Fruit fly (Drosophila melanogaster) whole organism, embryonic: ENCODE measurements around the gene Hacd1.

Experiments used
- Ada2b ChIP-seq: fragments of 200-800 bp; sonication (Bioruptor generic); IDR thresholded peaks from 2 replicates; pipeline ENCODE4 v1.3.6; 2022; ENCODE audit warnings: missing biosample characterization, missing genetic modification characterization
- Atf-2 ChIP-seq: fragments of 200-800 bp; sonication (Bioruptor generic); optimal IDR thresholded peaks from 2 replicates; lab custom pipeline; 2016; ENCODE audit warnings: missing biosample characterization, missing genetic modification characterization
- Bdp1 ChIP-seq: fragments of 200-800 bp; sonication (Bioruptor generic); optimal IDR thresholded peaks from 3 replicates; lab custom pipeline; 2016; ENCODE audit warnings: missing biosample characterization, missing genetic modification characterization
- CG10209 ChIP-seq: fragments of 200-800 bp; sonication (Bioruptor generic); optimal IDR thresholded peaks from 3 replicates; lab custom pipeline; 2017; ENCODE audit warnings: missing biosample characterization, mild to moderate bottlenecking, missing genetic modification characterization, missing genetic modification reagents
- CG10274 ChIP-seq: fragments of 200-800 bp; sonication (Bioruptor generic); optimal IDR thresholded peaks from 3 replicates; lab custom pipeline; 2017; ENCODE audit warnings: missing biosample characterization, mild to moderate bottlenecking, missing genetic modification characterization
- CG12236 ChIP-seq: fragments of 200-800 bp; sonication (Bioruptor generic); optimal IDR thresholded peaks from 2 replicates; lab custom pipeline; 2016; ENCODE audit warnings: missing biosample characterization, missing genetic modification characterization
- CG12744 ChIP-seq: fragments of 200-800 bp; sonication (Bioruptor generic); optimal IDR thresholded peaks from 2 replicates; lab custom pipeline; 2016; ENCODE audit warnings: missing biosample characterization, missing genetic modification characterization
- CG14441 ChIP-seq: fragments of 200-800 bp; sonication (Bioruptor generic); IDR thresholded peaks from 2 replicates; pipeline ENCODE4 v1.3.6; 2022; ENCODE audit warnings: missing biosample characterization, missing genetic modification characterization
- CG14667 ChIP-seq: fragments of 200-800 bp; sonication (Bioruptor generic); IDR thresholded peaks from 2 replicates; pipeline ENCODE4 v1.3.6; 2022; ENCODE audit warnings: missing biosample characterization, missing genetic modification characterization
- CG14710 ChIP-seq: fragments of 200-800 bp; sonication (Bioruptor generic); optimal IDR thresholded peaks from 3 replicates; lab custom pipeline; 2019; ENCODE audit warnings: missing biosample characterization, mild to moderate bottlenecking, missing genetic modification characterization, moderate library complexity
- CG15696 ChIP-seq: fragments of 200-800 bp; sonication (Bioruptor generic); optimal IDR thresholded peaks from 2 replicates; lab custom pipeline; 2019; ENCODE audit warnings: missing biosample characterization, mild to moderate bottlenecking, missing genetic modification characterization, moderate library complexity
- CG18011 ChIP-seq: fragments of 200-800 bp; sonication (Bioruptor generic); optimal IDR thresholded peaks from 2 replicates; lab custom pipeline; 2017; ENCODE audit warnings: missing biosample characterization, missing genetic modification characterization, mild to moderate bottlenecking, moderate library complexity, missing genotype
- CG18619 ChIP-seq: fragments of 200-800 bp; sonication (Bioruptor generic); optimal IDR thresholded peaks from 3 replicates; lab custom pipeline; 2017; ENCODE audit warnings: missing biosample characterization, mild to moderate bottlenecking, missing genetic modification characterization
- CG2116 ChIP-seq: fragments of 200-800 bp; sonication (Bioruptor generic); optimal IDR thresholded peaks from 3 replicates; lab custom pipeline; 2018; ENCODE audit warnings: missing biosample characterization, mild to moderate bottlenecking, missing genetic modification characterization
- CG2129 ChIP-seq: fragments of 200-800 bp; sonication (Bioruptor generic); IDR thresholded peaks from 2 replicates; pipeline ENCODE4 v1.3.6; 2022; ENCODE audit warnings: missing biosample characterization, missing genetic modification characterization; ENCODE audit not compliant: partially characterized antibody
- CG30020 ChIP-seq: fragments of 200-800 bp; optimal IDR thresholded peaks from 2 replicates; lab custom pipeline; 2019; ENCODE audit warnings: missing biosample characterization, mild to moderate bottlenecking, missing genetic modification characterization, moderate library complexity
- CG3847 ChIP-seq: fragments of 200-800 bp; sonication (Bioruptor generic); IDR thresholded peaks from 2 replicates; pipeline ENCODE4 v1.3.6; 2022; ENCODE audit warnings: missing biosample characterization, missing genetic modification characterization
- CG4424 ChIP-seq: fragments of 200-800 bp; sonication (Bioruptor generic); optimal IDR thresholded peaks from 3 replicates; lab custom pipeline; 2016; ENCODE audit warnings: missing biosample characterization, missing genetic modification characterization
- CG6654 ChIP-seq: fragments of 200-800 bp; sonication (Bioruptor generic); optimal IDR thresholded peaks from 2 replicates; lab custom pipeline; 2017; ENCODE audit warnings: missing biosample characterization, mild to moderate bottlenecking, missing genetic modification characterization
- CG6689 ChIP-seq: fragments of 200-800 bp; sonication (Bioruptor generic); IDR thresholded peaks from 2 replicates; pipeline ENCODE4 v1.3.6; 2022; ENCODE audit warnings: missing biosample characterization, missing genetic modification characterization
- CG9797 ChIP-seq: fragments of 200-800 bp; sonication (Bioruptor generic); optimal IDR thresholded peaks from 3 replicates; lab custom pipeline; 2018; ENCODE audit warnings: missing biosample characterization, mild to moderate bottlenecking, missing genetic modification characterization
- E2f1 ChIP-seq: fragments of 200-800 bp; sonication (Bioruptor generic); IDR thresholded peaks from 2 replicates; pipeline ENCODE4 v1.3.6; 2022; ENCODE audit warnings: missing biosample characterization, missing genetic modification characterization
- E2f2 ChIP-seq: fragments of 200-800 bp; sonication (Bioruptor generic); IDR thresholded peaks from 2 replicates; pipeline ENCODE4 v1.3.6; 2022; ENCODE audit warnings: missing biosample characterization, missing genetic modification characterization
- Eip74EF ChIP-seq, 2 experiments: fragments of 200-800 bp in 1 of 2; fragments of >200 bp in 1 of 2; sonication (Bioruptor generic) in 1 of 2; optimal IDR thresholded peaks; 2 replicates each; lab custom pipeline; 2017 to 2019; ENCODE audit warnings: missing biosample characterization in 2 of 2, missing genetic modification characterization in 2 of 2, mild to moderate bottlenecking in 1 of 2, moderate library complexity in 1 of 2
- HLHmδ ChIP-seq: fragments of 200-800 bp; sonication (Bioruptor generic); optimal IDR thresholded peaks from 2 replicates; lab custom pipeline; 2018; ENCODE audit warnings: missing biosample characterization, mild to moderate bottlenecking, missing genetic modification characterization, moderate library complexity
- Hand ChIP-seq: fragments of 200-800 bp; sonication (Bioruptor generic); optimal IDR thresholded peaks from 2 replicates; lab custom pipeline; 2017; ENCODE audit warnings: mild to moderate bottlenecking, missing biosample characterization, missing genetic modification reagents, missing genetic modification characterization
- MTF-1 ChIP-seq: fragments of 200-800 bp; sonication (Bioruptor generic); optimal IDR thresholded peaks from 2 replicates; lab custom pipeline; 2018; ENCODE audit warnings: missing biosample characterization, mild to moderate bottlenecking, missing genetic modification characterization, borderline replicate concordance
- Mrtf ChIP-seq: fragments of 200-800 bp; sonication (Bioruptor generic); IDR thresholded peaks from 3 replicates; pipeline ENCODE4 v1.3.6; 2022; ENCODE audit warnings: missing biosample characterization, missing genetic modification characterization
- Neu2 ChIP-seq: fragments of 200-800 bp; sonication (Bioruptor generic); optimal IDR thresholded peaks from 3 replicates; lab custom pipeline; 2016; ENCODE audit warnings: missing biosample characterization, missing genetic modification characterization, borderline replicate concordance
- ara ChIP-seq: fragments of 200-800 bp; sonication (Bioruptor generic); IDR thresholded peaks from 2 replicates; pipeline ENCODE4 v1.3.6; 2022; ENCODE audit warnings: missing biosample characterization, missing genetic modification characterization
- bsh ChIP-seq, 2 experiments: fragments of 200-800 bp; sonication (Bioruptor generic); optimal IDR thresholded peaks; 2 replicates each; lab custom pipeline; 2017 to 2018; ENCODE audit warnings: mild to moderate bottlenecking in 2 of 2, missing biosample characterization in 2 of 2, missing genetic modification characterization in 2 of 2, moderate library complexity in 1 of 2
- ci ChIP-seq: fragments of 200-800 bp; sonication (Bioruptor generic); IDR thresholded peaks from 3 replicates; pipeline ENCODE4 v1.3.6; 2022; ENCODE audit warnings: missing biosample characterization, missing genetic modification characterization
- crc ChIP-seq: fragments of 200-800 bp; sonication (Bioruptor generic); optimal IDR thresholded peaks from 2 replicates; lab custom pipeline; 2016; ENCODE audit warnings: missing biosample characterization, missing genetic modification characterization
- dimm ChIP-seq: fragments of 200-800 bp; sonication (Bioruptor generic); IDR thresholded peaks from 2 replicates; pipeline ENCODE4 v1.3.6; 2022; ENCODE audit warnings: missing biosample characterization, missing genetic modification characterization
- gcm ChIP-seq: fragments of 200-800 bp; sonication (Bioruptor generic); optimal IDR thresholded peaks from 2 replicates; lab custom pipeline; 2019; ENCODE audit warnings: missing biosample characterization, mild to moderate bottlenecking, missing genetic modification characterization, moderate library complexity
- her ChIP-seq: fragments of 200-800 bp; sonication (Bioruptor generic); optimal IDR thresholded peaks from 2 replicates; lab custom pipeline; 2016; ENCODE audit warnings: missing biosample characterization, missing genetic modification characterization
- kay ChIP-seq: fragments of 200-800 bp; sonication (Bioruptor generic); optimal IDR thresholded peaks from 2 replicates; lab custom pipeline; 2016; ENCODE audit warnings: missing biosample characterization, missing genetic modification characterization
- knrl ChIP-seq: fragments of 200-800 bp; sonication (Bioruptor generic); IDR thresholded peaks from 3 replicates; pipeline ENCODE4 v1.3.6; 2022; ENCODE audit warnings: missing biosample characterization, missing genetic modification characterization; ENCODE audit not compliant: partially characterized antibody
- lmd ChIP-seq: fragments of 200-800 bp; sonication (Bioruptor generic); IDR thresholded peaks from 2 replicates; pipeline ENCODE4 v1.3.6; 2022; ENCODE audit warnings: missing biosample characterization, missing genetic modification characterization
- nerfin-1 ChIP-seq: fragments of 200-800 bp; sonication (Bioruptor generic); optimal IDR thresholded peaks from 3 replicates; lab custom pipeline; 2019; ENCODE audit warnings: missing biosample characterization, mild to moderate bottlenecking, missing genetic modification characterization, moderate library complexity
- pho ChIP-seq: fragments of 200-800 bp; sonication (Bioruptor generic); optimal IDR thresholded peaks from 2 replicates; lab custom pipeline; 2016; ENCODE audit warnings: missing biosample characterization, missing genetic modification characterization
- phol ChIP-seq: fragments of 200-800 bp; sonication (Bioruptor generic); optimal IDR thresholded peaks from 3 replicates; lab custom pipeline; 2018; ENCODE audit warnings: missing biosample characterization, mild to moderate bottlenecking, missing genetic modification characterization, moderate library complexity
- pum ChIP-seq: fragments of 200-800 bp; sonication (Bioruptor generic); optimal IDR thresholded peaks from 2 replicates; lab custom pipeline; 2016; ENCODE audit warnings: missing biosample characterization, missing genetic modification characterization
- sens-2 ChIP-seq: fragments of 200-800 bp; sonication (Bioruptor generic); IDR thresholded peaks from 2 replicates; pipeline ENCODE4 v1.3.6; 2022; ENCODE audit warnings: missing biosample characterization, missing genetic modification characterization
- shn ChIP-seq: fragments of 200-800 bp; sonication (Bioruptor generic); optimal IDR thresholded peaks from 3 replicates; lab custom pipeline; 2016; ENCODE audit warnings: missing biosample characterization, missing genetic modification characterization
- sna ChIP-seq: fragments of 200-800 bp; sonication (Bioruptor generic); IDR thresholded peaks from 2 replicates; pipeline ENCODE4 v1.3.6; 2022; ENCODE audit warnings: missing biosample characterization, missing genetic modification characterization; ENCODE audit not compliant: partially characterized antibody
- trh ChIP-seq: fragments of 200-800 bp; sonication (Bioruptor generic); optimal IDR thresholded peaks from 2 replicates; lab custom pipeline; 2016; ENCODE audit warnings: missing biosample characterization, missing genetic modification characterization
- twi ChIP-seq: fragments of 200-800 bp; optimal IDR thresholded peaks from 2 replicates; lab custom pipeline; 2019; ENCODE audit warnings: missing biosample characterization, mild to moderate bottlenecking, missing genetic modification characterization, moderate library complexity
- yki ChIP-seq: fragments of >200 bp; optimal IDR thresholded peaks from 3 replicates; lab custom pipeline; 2018
- z ChIP-seq: fragments of 200-800 bp; sonication (Bioruptor generic); IDR thresholded peaks from 3 replicates; pipeline ENCODE4 v1.3.6; 2022; ENCODE audit warnings: missing biosample characterization, missing genetic modification characterization

Hacd1 gene

dm6 chr2L:12004211-12004979, 2.3 kb upstream of the Hacd1 start (continued):
- TF ChIP-seq Hand (no peak), Atf-2 (GFP tag; lab: Kevin White, UChicago) (peak; percentile 5), HLHmδ (GFP tag; lab: Kevin White, UChicago) (peak; percentile 80), sens-2 (GFP tag; lab: Robert Waterston, UW) (no peak), z (no peak), CG12236 (GFP tag; lab: Kevin White, UChicago) (peak; percentile 73), CG6654 (GFP tag; lab: Kevin White, UChicago) (peak; percentile 26), E2f1 (GFP tag; lab: Robert Waterston, UW) (no peak), bsh (GFP tag; optimal IDR thresholded peaks at IDR 0.05; lab: Kevin White, UChicago) (peak in 1 of 2 experiments; percentile 80), trh (GFP tag; lab: Kevin White, UChicago) (peak; percentile 58), CG15696 (peak; percentile 77), knrl (no peak), MTF-1 (GFP tag; lab: Kevin White, UChicago) (peak; percentile 75), gcm (GFP tag; lab: Kevin White, UChicago) (peak; percentile 68), shn (GFP tag; lab: Kevin White, UChicago) (no peak), CG3847 (GFP tag; lab: Robert Waterston, UW) (no peak), CG14441 (GFP tag; lab: Robert Waterston, UW) (no peak), CG10209 (GFP tag; lab: Kevin White, UChicago) (peak; percentile 84), CG6689 (no peak), CG10274 (GFP tag; lab: Kevin White, UChicago) (peak; percentile 52), Eip74EF (GFP tag; optimal IDR thresholded peaks at IDR 0.05; lab: Kevin White, UChicago) (peak in 1 of 2 experiments; percentile 38), kay (GFP tag; lab: Kevin White, UChicago) (peak; percentile 20), CG2129 (no peak), Bdp1 (GFP tag; lab: Kevin White, UChicago) (peak; percentile 47), ara (GFP tag; lab: Robert Waterston, UW) (no peak), CG4424 (peak; percentile 41), lmd (GFP tag; lab: Robert Waterston, UW) (no peak), CG18011 (peak; percentile 20), ci (no peak), pum (GFP tag; lab: Kevin White, UChicago) (no peak), sna (GFP tag; lab: Robert Waterston, UW) (no peak), CG12744 (GFP tag; lab: Kevin White, UChicago) (peak; percentile 34), twi (peak; percentile 26), yki (lab: Kevin White, UChicago) (no peak), pho (peak; percentile 28), her (GFP tag; lab: Kevin White, UChicago) (peak; percentile 69), CG14710 (tag; lab: Kevin White, UChicago) (peak; percentile 64), E2f2 (no peak), dimm (GFP tag; lab: Robert Waterston, UW) (no peak), CG14667 (GFP tag; lab: Robert Waterston, UW) (no peak), CG18619 (GFP tag; lab: Kevin White, UChicago) (peak; percentile 79), Neu2 (GFP tag; lab: Kevin White, UChicago) (no peak), Ada2b (GFP tag; lab: Robert Waterston, UW) (no peak), Mrtf (GFP tag; lab: Robert Waterston, UW) (no peak), CG30020 (tag; lab: Kevin White, UChicago) (no peak), crc (GFP tag; lab: Kevin White, UChicago) (no peak), nerfin-1 (tag; lab: Kevin White, UChicago) (no peak), CG2116 (GFP tag; lab: Kevin White, UChicago) (peak; percentile 63), CG9797 (no peak), phol (peak; percentile 74)
